Worm (Caenorhabditis elegans): ENCODE results near the gene ascc-1.

- TF ChIP-seq skn-1 (tag; optimal IDR thresholded peaks at IDR 0.05): no peak
- no peak for TF ChIP-seq C34F6.9 (tag; optimal IDR thresholded peaks at IDR 0.05)
- TF ChIP-seq lsy-2 (tag; optimal IDR thresholded peaks at IDR 0.05): no peak
- no peak for TF ChIP-seq zag-1 (tag; optimal IDR thresholded peaks at IDR 0.05)
- TF ChIP-seq sem-4 (tag; optimal IDR thresholded peaks at IDR 0.05): no peak
- no peak for TF ChIP-seq nhr-77 (tag; optimal IDR thresholded peaks at IDR 0.05)
- peak; percentile 91 for TF ChIP-seq nhr-6 (tag; optimal IDR thresholded peaks at IDR 0.05)
- TF ChIP-seq nhr-12 (tag; optimal IDR thresholded peaks at IDR 0.05): no peak
- TF ChIP-seq sma-9 (GFP tag; optimal IDR thresholded peaks at IDR 0.05): no peak
- TF ChIP-seq sma-9 (tag; optimal IDR thresholded peaks at IDR 0.05): no peak
Observed at ce11 chrII:29578-29977, 27.9 kb upstream of the ascc-1 start.

All from whole organism, L2 larva.